Worm (Caenorhabditis elegans) whole organism, L2 larva: ENCODE measurements around the gene mdt-20.

Experiments
- Y55F3AM.14 ChIP-seq: fragments of 200-800 bp; sonication (Bioruptor generic); optimal IDR thresholded peaks from 2 replicates; lab custom pipeline; 2018; ENCODE audit warnings: mild to moderate bottlenecking, missing genetic modification characterization, missing compliant biosample characterization
- ZK546.5 ChIP-seq: sonication (generic microtip); optimal IDR thresholded peaks from 2 replicates; lab custom pipeline; 2017; ENCODE audit warnings: missing biosample characterization, missing genetic modification characterization
- ceh-82 ChIP-seq: fragments of 150-350 bp; optimal IDR thresholded peaks from 2 replicates; lab custom pipeline; 2014; ENCODE audit warnings: missing biosample characterization, missing genetic modification characterization
- elt-1 ChIP-seq: fragments of 150-350 bp; optimal IDR thresholded peaks from 2 replicates; lab custom pipeline; 2014; ENCODE audit warnings: missing biosample characterization, missing genetic modification characterization
- fos-1 ChIP-seq: fragments of 150-350 bp; optimal IDR thresholded peaks from 2 replicates; lab custom pipeline; 2014; ENCODE audit warnings: missing biosample characterization, missing genetic modification characterization
- lin-39 ChIP-seq: fragments of 150-350 bp; optimal IDR thresholded peaks from 2 replicates; lab custom pipeline; 2014; ENCODE audit warnings: missing biosample characterization, missing genetic modification reagents, missing genetic modification characterization
- nhr-11 ChIP-seq: fragments of 150-350 bp; optimal IDR thresholded peaks from 2 replicates; lab custom pipeline; 2014; ENCODE audit warnings: missing biosample characterization, missing genetic modification characterization
- nhr-237 ChIP-seq: fragments of 150-350 bp; optimal IDR thresholded peaks from 2 replicates; lab custom pipeline; 2014; ENCODE audit warnings: missing biosample characterization, missing genetic modification characterization
- nhr-77 ChIP-seq: fragments of 150-350 bp; optimal IDR thresholded peaks from 2 replicates; lab custom pipeline; 2014; ENCODE audit warnings: missing biosample characterization, missing genetic modification characterization
- sma-3 ChIP-seq: sonication (generic microtip); optimal IDR thresholded peaks from 2 replicates; lab custom pipeline; 2016; ENCODE audit warnings: missing genetic modification reagents, missing genetic modification characterization, missing compliant biosample characterization
- snpc-4 ChIP-seq: fragments of 150-350 bp; optimal IDR thresholded peaks from 2 replicates; lab custom pipeline; 2014; ENCODE audit warnings: missing biosample characterization, missing genetic modification characterization
- ztf-11 ChIP-seq: sonication (generic microtip); optimal IDR thresholded peaks from 2 replicates; lab custom pipeline; 2017; ENCODE audit warnings: missing biosample characterization, missing genetic modification characterization

DNA sequence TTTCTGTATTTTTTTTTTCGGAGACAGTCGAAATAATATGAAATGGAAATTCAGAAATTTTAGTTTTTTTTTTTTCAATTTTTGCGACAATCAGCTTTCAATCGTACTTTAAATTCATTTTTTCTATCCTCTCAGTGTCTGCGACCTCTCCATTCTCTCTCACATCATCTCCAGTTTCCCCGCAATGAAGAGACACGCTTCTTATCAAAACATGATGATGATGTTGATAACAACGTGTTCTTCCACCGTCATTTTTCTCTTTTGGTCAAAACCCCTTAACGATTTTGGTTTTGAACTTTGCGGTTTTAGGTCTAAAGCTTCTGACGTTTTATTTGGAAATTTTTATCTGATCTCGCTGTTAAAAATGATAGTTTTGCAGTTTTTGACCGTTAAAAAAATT is 21.7 kb downstream of the mdt-20 start:
- TF ChIP-seq ceh-82 (no peak), ztf-11 (tag; lab: Kevin White, UChicago) (no peak), sma-3 (no peak), elt-1 (tag; lab: Kevin White, UChicago) (no peak), fos-1 (tag; lab: Kevin White, UChicago) (no peak), ZK546.5 (tag; lab: Kevin White, UChicago) (no peak), snpc-4 (tag; lab: Kevin White, UChicago) (no peak), lin-39 (tag; lab: Kevin White, UChicago) (no peak), Y55F3AM.14 (no peak), nhr-237 (tag; lab: Kevin White, UChicago) (no peak), nhr-77 (tag; lab: Kevin White, UChicago) (no peak), nhr-11 (tag; lab: Kevin White, UChicago) (no peak)
